Worm (Caenorhabditis elegans) whole organism, young adult: ENCODE data around the gene exc-13.

ENCODE experiments used
- B0035.1 ChIP-seq: sonication (generic microtip); optimal IDR thresholded peaks from 2 replicates; lab custom pipeline; 2016; ENCODE audit warnings: missing genetic modification characterization, mild to moderate bottlenecking, missing compliant biosample characterization, missing genotype, missing genetic modification reagents
- B0261.1 ChIP-seq: sonication (generic microtip); optimal IDR thresholded peaks from 2 replicates; lab custom pipeline; 2016; ENCODE audit warnings: mild to moderate bottlenecking, missing genetic modification characterization, moderate library complexity, missing compliant biosample characterization
- F10E7.11 ChIP-seq: sonication (generic microtip); optimal IDR thresholded peaks from 2 replicates; lab custom pipeline; 2017; ENCODE audit warnings: mild to moderate bottlenecking, missing genetic modification characterization, moderate library complexity, missing compliant biosample characterization
- F33H1.4 ChIP-seq: fragments of 200-800 bp; sonication (Bioruptor generic); IDR thresholded peaks from 2 replicates; pipeline ENCODE4 v1.3.6; 2022; ENCODE audit warnings: missing genetic modification reagents, missing genetic modification characterization, missing compliant biosample characterization
- F39B2.1 ChIP-seq: fragments of 200-800 bp; sonication (Bioruptor generic); IDR thresholded peaks from 2 replicates; pipeline ENCODE4 v1.3.6; 2022; ENCODE audit warnings: missing genetic modification reagents, missing genetic modification characterization, missing compliant biosample characterization
- F49E8.2 ChIP-seq: sonication (generic microtip); optimal IDR thresholded peaks from 3 replicates; lab custom pipeline; 2017; ENCODE audit warnings: missing genetic modification characterization, mild to moderate bottlenecking, missing compliant biosample characterization, antibody characterized with exemption, moderate library complexity; ENCODE audit not compliant: insufficient read depth
- Y56A3A.18 ChIP-seq: fragments of 200-800 bp; sonication (Bioruptor generic); IDR thresholded peaks from 2 replicates; pipeline ENCODE4 v1.3.6; 2022; ENCODE audit warnings: missing genetic modification reagents, missing genetic modification characterization, missing compliant biosample characterization
- ZK185.1 ChIP-seq: sonication (generic microtip); optimal IDR thresholded peaks from 2 replicates; lab custom pipeline; 2016; ENCODE audit warnings: mild to moderate bottlenecking, missing genetic modification characterization, missing compliant biosample characterization; ENCODE audit not compliant: poor library complexity, severe bottlenecking
- ama-1 ChIP-seq, 3 experiments: fragments of 150-350 bp in 1 of 3; sonication (generic microtip) in 2 of 3; optimal IDR thresholded peaks; 2 replicates each; lab custom pipeline; 2014 to 2018; ENCODE audit warnings: missing biosample characterization in 2 of 3, missing genetic modification characterization in 2 of 3, missing genetic modification reagents in 2 of 3
- aptf-3 ChIP-seq: fragments of 200-800 bp; sonication (Bioruptor generic); IDR thresholded peaks from 2 replicates; pipeline ENCODE4 v1.3.6; 2022; ENCODE audit warnings: missing genetic modification characterization, missing compliant biosample characterization
- atf-7 ChIP-seq: sonication (generic microtip); optimal IDR thresholded peaks from 2 replicates; lab custom pipeline; 2017; ENCODE audit warnings: mild to moderate bottlenecking, missing genetic modification characterization, missing compliant biosample characterization
- attf-6 ChIP-seq: fragments of 200-800 bp; sonication (Bioruptor generic); IDR thresholded peaks from 2 replicates; pipeline ENCODE4 v1.3.6; 2022; ENCODE audit warnings: missing genetic modification reagents, missing genetic modification characterization, missing compliant biosample characterization
- bed-2 ChIP-seq: fragments of 200-800 bp; sonication (Bioruptor generic); IDR thresholded peaks from 2 replicates; pipeline ENCODE4 v1.3.6; 2022; ENCODE audit warnings: missing genetic modification reagents, missing genetic modification characterization, missing compliant biosample characterization
- ceh-100 ChIP-seq: fragments of 200-800 bp; sonication (Bioruptor generic); IDR thresholded peaks from 2 replicates; pipeline ENCODE4 v1.3.6; 2022; ENCODE audit warnings: missing genetic modification reagents, missing genetic modification characterization, missing compliant biosample characterization
- ceh-58 ChIP-seq: fragments of 200-800 bp; sonication (Bioruptor generic); IDR thresholded peaks from 2 replicates; pipeline ENCODE4 v1.3.6; 2022; ENCODE audit warnings: missing genetic modification characterization, missing compliant biosample characterization
- ceh-79 ChIP-seq: sonication (generic microtip); optimal IDR thresholded peaks from 2 replicates; lab custom pipeline; 2017; ENCODE audit warnings: mild to moderate bottlenecking, missing genetic modification characterization, missing compliant biosample characterization
- chd-7 ChIP-seq: sonication (generic microtip); optimal IDR thresholded peaks from 2 replicates; lab custom pipeline; 2016; ENCODE audit warnings: mild to moderate bottlenecking, missing genetic modification characterization, moderate library complexity, missing compliant biosample characterization
- ekl-4 ChIP-seq: fragments of 200-800 bp; sonication (Bioruptor generic); IDR thresholded peaks from 2 replicates; pipeline ENCODE4 v1.3.6; 2022; ENCODE audit warnings: missing genetic modification reagents, missing genetic modification characterization, missing compliant biosample characterization
- ets-4 ChIP-seq: fragments of 200-800 bp; sonication (Bioruptor generic); optimal IDR thresholded peaks from 2 replicates; lab custom pipeline; 2018; ENCODE audit warnings: mild to moderate bottlenecking, missing genetic modification characterization, missing compliant biosample characterization
- hlh-12 ChIP-seq: sonication (generic microtip); optimal IDR thresholded peaks from 2 replicates; lab custom pipeline; 2016; ENCODE audit warnings: missing genetic modification characterization, missing compliant biosample characterization
- hmg-1.2 ChIP-seq: fragments of 200-800 bp; sonication (Bioruptor generic); IDR thresholded peaks from 2 replicates; pipeline ENCODE4 v1.3.6; 2022; ENCODE audit warnings: missing genetic modification reagents, missing genetic modification characterization, missing compliant biosample characterization
- lsl-1 ChIP-seq: fragments of 200-800 bp; sonication (Bioruptor generic); optimal IDR thresholded peaks from 2 replicates; lab custom pipeline; 2018; ENCODE audit warnings: mild to moderate bottlenecking, missing genetic modification characterization, moderate library complexity, missing compliant biosample characterization
- lsy-27 ChIP-seq: sonication (generic microtip); optimal IDR thresholded peaks from 2 replicates; lab custom pipeline; 2017; ENCODE audit warnings: missing genetic modification characterization, mild to moderate bottlenecking, missing compliant biosample characterization, antibody characterized with exemption, missing genotype, borderline replicate concordance; ENCODE audit not compliant: insufficient read depth
- madf-10 ChIP-seq: sonication (generic microtip); optimal IDR thresholded peaks from 2 replicates; lab custom pipeline; 2016; ENCODE audit warnings: mild to moderate bottlenecking, missing genetic modification characterization, missing compliant biosample characterization
- mcd-1 ChIP-seq: fragments of 200-800 bp; sonication (Bioruptor generic); IDR thresholded peaks from 2 replicates; pipeline ENCODE4 v1.3.6; 2022; ENCODE audit warnings: missing genetic modification reagents, missing genetic modification characterization, missing compliant biosample characterization
- mel-28 ChIP-seq: sonication (generic microtip); optimal IDR thresholded peaks from 2 replicates; lab custom pipeline; 2016; ENCODE audit warnings: borderline replicate concordance, mild to moderate bottlenecking, missing genetic modification characterization, missing compliant biosample characterization
- mxl-1 ChIP-seq: sonication (generic microtip); optimal IDR thresholded peaks from 2 replicates; lab custom pipeline; 2016; ENCODE audit warnings: missing genetic modification characterization, missing compliant biosample characterization
- nfya-1 ChIP-seq: sonication (generic microtip); optimal IDR thresholded peaks from 2 replicates; lab custom pipeline; 2017; ENCODE audit warnings: antibody characterized with exemption, missing compliant biosample characterization, missing genetic modification characterization, borderline replicate concordance; ENCODE audit not compliant: insufficient read depth
- nfyb-1 ChIP-seq: fragments of 200-800 bp; sonication (Bioruptor generic); IDR thresholded peaks from 2 replicates; pipeline ENCODE4 v1.3.6; 2022; ENCODE audit warnings: missing genetic modification reagents, missing genetic modification characterization, missing compliant biosample characterization
- nhr-27 ChIP-seq: fragments of 200-800 bp; sonication (Bioruptor generic); optimal IDR thresholded peaks from 2 replicates; lab custom pipeline; 2018; ENCODE audit warnings: mild to moderate bottlenecking, missing genetic modification characterization, moderate library complexity, missing compliant biosample characterization
- snpc-4 ChIP-seq, 5 experiments: fragments of 150-350 bp in 1 of 5; sonication (generic microtip) in 4 of 5; optimal IDR thresholded peaks; 2 replicates each; lab custom pipeline; 2014 to 2018; ENCODE audit warnings: missing genetic modification characterization in 5 of 5, missing biosample characterization in 3 of 5, antibody characterized with exemption in 2 of 5, mild to moderate bottlenecking in 2 of 5, missing compliant biosample characterization in 2 of 5, missing genotype in 2 of 5, moderate library complexity in 2 of 5, missing genetic modification reagents in 1 of 5
- somi-1 ChIP-seq: fragments of 200-800 bp; sonication (Bioruptor generic); optimal IDR thresholded peaks from 2 replicates; lab custom pipeline; 2018; ENCODE audit warnings: mild to moderate bottlenecking, missing genetic modification characterization, missing compliant biosample characterization
- zfh-2 ChIP-seq: fragments of 200-800 bp; sonication (Bioruptor generic); conservative IDR thresholded peaks from 2 replicates; pipeline ENCODE4 v1.3.6; 2022; ENCODE audit warnings: missing genetic modification reagents, missing genetic modification characterization, missing compliant biosample characterization
- ztf-3 ChIP-seq: fragments of 200-800 bp; sonication (Bioruptor generic); optimal IDR thresholded peaks from 2 replicates; lab custom pipeline; 2018; ENCODE audit warnings: mild to moderate bottlenecking, missing genetic modification characterization, missing compliant biosample characterization

exc-13 gene

DNA sequence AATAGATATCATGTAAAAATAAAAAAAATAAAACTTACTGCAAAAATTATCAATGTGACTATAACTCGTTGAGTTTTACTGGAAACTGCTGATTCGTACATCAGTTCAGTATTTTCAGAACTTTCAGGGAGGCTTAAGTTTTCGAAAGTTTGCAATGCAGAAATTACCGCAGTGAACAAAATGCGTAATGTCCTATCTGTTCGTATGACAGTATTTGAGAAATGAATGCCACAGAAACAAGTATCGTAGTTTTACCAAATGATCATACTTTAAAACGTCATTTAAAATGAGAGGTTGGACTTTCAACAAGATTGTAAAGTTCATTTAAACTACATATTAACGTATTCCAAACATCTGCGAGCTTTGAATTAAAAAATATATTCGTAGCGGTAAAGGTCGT lies 8.4 kb upstream of the exc-13 start, which contains the start of gene C03G6.21:
C03G6.21 (minus strand) TSS at position 101 of the 400 bp plus-strand sequence.
- TF ChIP-seq hlh-12 (tag; lab: Kevin White, UChicago) (no peak), ceh-79 (tag; lab: Kevin White, UChicago) (no peak)

ce11 chrV:7357132-7357531 lies 7.9 kb upstream of the exc-13 start, which contains the start of gene C03G6.6:
Gene C03G6.6, plus strand, starts transcription at chrV:7357432.
- TF ChIP-seq mcd-1 (no peak), F10E7.11 (no peak), hmg-1.2 (GFP tag; lab: Robert Waterston, UW) (no peak), Y56A3A.18 (no peak), somi-1 (GFP tag; lab: Kevin White, UChicago) (no peak), nfyb-1 (GFP tag; lab: Robert Waterston, UW) (no peak), ztf-3 (GFP tag; lab: Kevin White, UChicago) (no peak), nfya-1 (tag; lab: Kevin White, UChicago) (no peak), zfh-2 (GFP tag; lab: Robert Waterston, UW) (no peak), ZK185.1 (tag; lab: Kevin White, UChicago) (no peak), chd-7 (tag; lab: Kevin White, UChicago) (no peak), B0261.1 (tag; lab: Kevin White, UChicago) (no peak), F33H1.4 (GFP tag; lab: Robert Waterston, UW) (no peak), ceh-58 (GFP tag; lab: Robert Waterston, UW) (no peak)
- TF ChIP-seq, all 124 proteins: peak for 0

ce11 chrV:7361673-7362072 lies 3.4 kb upstream of the exc-13 start, which contains the start of gene cyp-35A1:
Gene cyp-35A1, minus strand, starts transcription at chrV:7361773.
- TF ChIP-seq F39B2.1 (GFP tag; lab: Robert Waterston, UW): no peak
- no peak for TF ChIP-seq ceh-100 (GFP tag; lab: Robert Waterston, UW)
- no peak for TF ChIP-seq ekl-4
- no peak for TF ChIP-seq madf-10
- no peak for TF ChIP-seq mel-28
- TF ChIP-seq bed-2 (GFP tag; lab: Robert Waterston, UW): no peak
- no peak for TF ChIP-seq lsl-1 (GFP tag; lab: Kevin White, UChicago)
- no peak for TF ChIP-seq ets-4 (GFP tag; lab: Kevin White, UChicago)
- TF ChIP-seq aptf-3: no peak
- TF ChIP-seq attf-6 (GFP tag; lab: Robert Waterston, UW): no peak
- TF ChIP-seq nhr-27: no peak
- TF ChIP-seq B0035.1 (tag; lab: Kevin White, UChicago): no peak
- no peak for TF ChIP-seq mxl-1 (tag; lab: Kevin White, UChicago)
- TF ChIP-seq snpc-4 (GFP tag; optimal IDR thresholded peaks at IDR 0.05; lab: Kevin White, UChicago): no peak
- TF ChIP-seq snpc-4 (tag; optimal IDR thresholded peaks at IDR 0.05; lab: Kevin White, UChicago): no peak
- no peak for TF ChIP-seq F49E8.2 (tag; lab: Kevin White, UChicago)
- no peak for TF ChIP-seq lsy-27 (tag; lab: Kevin White, UChicago)
- TF ChIP-seq atf-7 (tag; lab: Kevin White, UChicago): no peak
- TF ChIP-seq ama-1 (optimal IDR thresholded peaks at IDR 0.05; lab: Kevin White, UChicago): no peak
- no peak for TF ChIP-seq ama-1 (GFP tag; optimal IDR thresholded peaks at IDR 0.05; lab: Kevin White, UChicago)
